Worm (Caenorhabditis elegans): Measurements from ENCODE around the gene elo-5.

Gene elo-5

ce11 chrIV:5374321-5374720, 2.6 kb downstream of the elo-5 start:
- TF ChIP-seq ztf-23 (GFP tag; IDR thresholded peaks at IDR 0.05) (no peak), med-1 (GFP tag; optimal IDR thresholded peaks at IDR 0.05; ENCODE audit: insufficient read depth) (no peak), tab-1 (GFP tag; IDR thresholded peaks at IDR 0.05) (no peak), cog-1 (tag; optimal IDR thresholded peaks at IDR 0.05) (no peak), ref-1 (GFP tag; conservative IDR thresholded peaks at IDR 0.05) (no peak), klf-2 (GFP tag; conservative IDR thresholded peaks at IDR 0.05) (no peak), ztf-29 (GFP tag; IDR thresholded peaks at IDR 0.05) (no peak), T22C8.4 (GFP tag; IDR thresholded peaks at IDR 0.05) (no peak), flt-1 (GFP tag; IDR thresholded peaks at IDR 0.05) (no peak)

ce11 chrIV:5370914-5371313, 6.0 kb downstream of the elo-5 start:
- TF ChIP-seq ref-1 (GFP tag; conservative IDR thresholded peaks at IDR 0.05) (0 out of 2 replicates have a peak, but pooled peaks have one; percentile 19), cog-1 (tag; optimal IDR thresholded peaks at IDR 0.05) (peak; percentile 26), klf-2 (GFP tag; conservative IDR thresholded peaks at IDR 0.05) (no peak), flt-1 (GFP tag; IDR thresholded peaks at IDR 0.05) (peak; percentile 85), ztf-23 (GFP tag; IDR thresholded peaks at IDR 0.05) (0 out of 2 replicates have a peak, but pooled peaks have one; percentile 25), ztf-29 (GFP tag; IDR thresholded peaks at IDR 0.05) (0 out of 2 replicates have a peak, but pooled peaks have one; percentile 29), med-1 (GFP tag; optimal IDR thresholded peaks at IDR 0.05; ENCODE audit: insufficient read depth) (peak; percentile 34), T22C8.4 (GFP tag; IDR thresholded peaks at IDR 0.05) (peak; percentile 57; the same call in 1 of the 2 replicates), tab-1 (GFP tag; IDR thresholded peaks at IDR 0.05) (peak; percentile 39; the same call in 1 of the 2 replicates)

- TF ChIP-seq ztf-29 (GFP tag; IDR thresholded peaks at IDR 0.05) (no peak), tab-1 (GFP tag; IDR thresholded peaks at IDR 0.05) (no peak), ref-1 (GFP tag; conservative IDR thresholded peaks at IDR 0.05) (no peak), med-1 (GFP tag; optimal IDR thresholded peaks at IDR 0.05; ENCODE audit: insufficient read depth) (no peak), flt-1 (GFP tag; IDR thresholded peaks at IDR 0.05) (no peak), T22C8.4 (GFP tag; IDR thresholded peaks at IDR 0.05) (no peak), cog-1 (tag; optimal IDR thresholded peaks at IDR 0.05) (no peak), ztf-23 (GFP tag; IDR thresholded peaks at IDR 0.05) (no peak), klf-2 (GFP tag; conservative IDR thresholded peaks at IDR 0.05) (no peak)
Measured at ce11 chrIV:5369414-5369813, 7.5 kb downstream of the elo-5 start, which contains the start of gene F41H10.3. Gene F41H10.3 (plus strand): TSS chrIV:5369801.

ce11 chrIV:5368860-5369259, 8.1 kb downstream of the elo-5 start:
- TF ChIP-seq T22C8.4 (GFP tag; IDR thresholded peaks at IDR 0.05) (peak; percentile 68), tab-1 (GFP tag; IDR thresholded peaks at IDR 0.05) (no peak), flt-1 (GFP tag; IDR thresholded peaks at IDR 0.05) (no peak)

- TF ChIP-seq klf-2 (GFP tag; conservative IDR thresholded peaks at IDR 0.05) = no peak
- no peak for TF ChIP-seq ref-1 (GFP tag; conservative IDR thresholded peaks at IDR 0.05)
- TF ChIP-seq ztf-29 (GFP tag; IDR thresholded peaks at IDR 0.05) = no peak
- TF ChIP-seq ztf-23 (GFP tag; IDR thresholded peaks at IDR 0.05) = no peak
- TF ChIP-seq flt-1 (GFP tag; IDR thresholded peaks at IDR 0.05) = no peak
- TF ChIP-seq med-1 (GFP tag; optimal IDR thresholded peaks at IDR 0.05; ENCODE audit: insufficient read depth) = no peak
- no peak for TF ChIP-seq cog-1 (tag; optimal IDR thresholded peaks at IDR 0.05)
- no peak for TF ChIP-seq tab-1 (GFP tag; IDR thresholded peaks at IDR 0.05)
- TF ChIP-seq T22C8.4 (GFP tag; IDR thresholded peaks at IDR 0.05) = no peak
Measured at ce11 chrIV:5367899-5368298, 9.0 kb downstream of the elo-5 start.

- TF ChIP-seq med-1 (GFP tag; optimal IDR thresholded peaks at IDR 0.05; ENCODE audit: insufficient read depth) = no peak
- no peak for TF ChIP-seq ref-1 (GFP tag; conservative IDR thresholded peaks at IDR 0.05)
- no peak for TF ChIP-seq T22C8.4 (GFP tag; IDR thresholded peaks at IDR 0.05)
- TF ChIP-seq ztf-23 (GFP tag; IDR thresholded peaks at IDR 0.05) = no peak
- TF ChIP-seq ztf-29 (GFP tag; IDR thresholded peaks at IDR 0.05) = no peak
- TF ChIP-seq tab-1 (GFP tag; IDR thresholded peaks at IDR 0.05) = no peak
- TF ChIP-seq cog-1 (tag; optimal IDR thresholded peaks at IDR 0.05) = no peak
- no peak for TF ChIP-seq klf-2 (GFP tag; conservative IDR thresholded peaks at IDR 0.05)
- TF ChIP-seq flt-1 (GFP tag; IDR thresholded peaks at IDR 0.05) = no peak
Measured at ce11 chrIV:5366567-5366966, 10.3 kb downstream of the elo-5 start, which contains the start of gene sand-1. Gene sand-1 (plus strand): TSS chrIV:5366867.

ce11 chrIV:5364135-5364609, 12.7 kb downstream of the elo-5 start, which contains the start of the genes hda-6 and F41H10.4:
Gene hda-6 (minus strand): TSS chrIV:5364306.
Gene F41H10.4 (plus strand): TSS chrIV:5364559.
- TF ChIP-seq T22C8.4 (GFP tag; IDR thresholded peaks at IDR 0.05) (no peak), med-1 (GFP tag; optimal IDR thresholded peaks at IDR 0.05; ENCODE audit: insufficient read depth) (no peak), cog-1 (tag; optimal IDR thresholded peaks at IDR 0.05) (no peak), ztf-23 (GFP tag; IDR thresholded peaks at IDR 0.05) (no peak), tab-1 (GFP tag; IDR thresholded peaks at IDR 0.05) (no peak), klf-2 (GFP tag; conservative IDR thresholded peaks at IDR 0.05) (no peak), flt-1 (GFP tag; IDR thresholded peaks at IDR 0.05) (no peak), ztf-29 (GFP tag; IDR thresholded peaks at IDR 0.05) (no peak), ref-1 (GFP tag; conservative IDR thresholded peaks at IDR 0.05) (no peak)

ce11 chrIV:5360533-5360932, 16.4 kb downstream of the elo-5 start, which contains the start of gene F41H10.5:
Gene F41H10.5 (plus strand): TSS chrIV:5360907.
- TF ChIP-seq flt-1 (GFP tag; IDR thresholded peaks at IDR 0.05) = no peak
- TF ChIP-seq ztf-23 (GFP tag; IDR thresholded peaks at IDR 0.05) = no peak
- TF ChIP-seq klf-2 (GFP tag; conservative IDR thresholded peaks at IDR 0.05) = no peak
- no peak for TF ChIP-seq ztf-29 (GFP tag; IDR thresholded peaks at IDR 0.05)
- TF ChIP-seq ref-1 (GFP tag; conservative IDR thresholded peaks at IDR 0.05) = no peak
- TF ChIP-seq med-1 (GFP tag; optimal IDR thresholded peaks at IDR 0.05; ENCODE audit: insufficient read depth) = no peak
- no peak for TF ChIP-seq cog-1 (tag; optimal IDR thresholded peaks at IDR 0.05)
- TF ChIP-seq tab-1 (GFP tag; IDR thresholded peaks at IDR 0.05) = no peak
- TF ChIP-seq T22C8.4 (GFP tag; IDR thresholded peaks at IDR 0.05) = no peak

- TF ChIP-seq med-1 (GFP tag; optimal IDR thresholded peaks at IDR 0.05; ENCODE audit: insufficient read depth) (no peak), tab-1 (GFP tag; IDR thresholded peaks at IDR 0.05) (no peak), cog-1 (tag; optimal IDR thresholded peaks at IDR 0.05) (no peak), ztf-29 (GFP tag; IDR thresholded peaks at IDR 0.05) (no peak), ztf-23 (GFP tag; IDR thresholded peaks at IDR 0.05) (no peak), T22C8.4 (GFP tag; IDR thresholded peaks at IDR 0.05) (no peak), flt-1 (GFP tag; IDR thresholded peaks at IDR 0.05) (no peak), klf-2 (GFP tag; conservative IDR thresholded peaks at IDR 0.05) (no peak), ref-1 (GFP tag; conservative IDR thresholded peaks at IDR 0.05) (no peak)
Measured at ce11 chrIV:5354564-5354963, 22.4 kb downstream of the elo-5 start.
